Worm (Caenorhabditis elegans) whole organism, mixed stage, embryonic: ENCODE measurements around the gene grl-2.

Source experiments
- drap-1 ChIP-seq: fragments of 200-800 bp; sonication (Bioruptor generic); optimal IDR thresholded peaks from 3 replicates; lab custom pipeline; 2018; ENCODE audit warnings: mild to moderate bottlenecking, missing genetic modification characterization, missing compliant biosample characterization
- elt-1 ChIP-seq: sonication (generic microtip); optimal IDR thresholded peaks from 2 replicates; lab custom pipeline; 2017; ENCODE audit warnings: missing genetic modification characterization, mild to moderate bottlenecking, missing compliant biosample characterization, antibody characterized with exemption, moderate library complexity, borderline replicate concordance; ENCODE audit not compliant: insufficient read depth
- lsy-2 ChIP-seq: fragments of 150-350 bp; optimal IDR thresholded peaks from 2 replicates; lab custom pipeline; 2014; ENCODE audit warnings: missing biosample characterization, missing genetic modification characterization
- mep-1 ChIP-seq: fragments of 150-350 bp; optimal IDR thresholded peaks from 2 replicates; lab custom pipeline; 2017; ENCODE audit warnings: missing biosample characterization, missing genetic modification reagents, missing genetic modification characterization, inconsistent platforms
- nhr-12 ChIP-seq: fragments of 150-350 bp; optimal IDR thresholded peaks from 2 replicates; lab custom pipeline; 2014; ENCODE audit warnings: missing biosample characterization, missing genetic modification characterization
- nhr-237 ChIP-seq: fragments of 150-350 bp; optimal IDR thresholded peaks from 2 replicates; lab custom pipeline; 2014; ENCODE audit warnings: missing biosample characterization, missing genetic modification characterization
- pha-4 ChIP-seq: fragments of 150-350 bp; optimal IDR thresholded peaks from 2 replicates; lab custom pipeline; 2018; ENCODE audit warnings: missing biosample characterization, missing genetic modification reagents, missing genetic modification characterization
- sem-2 ChIP-seq: fragments of 200-800 bp; sonication (Bioruptor generic); optimal IDR thresholded peaks from 2 replicates; lab custom pipeline; 2018; ENCODE audit warnings: mild to moderate bottlenecking, missing genetic modification characterization, missing compliant biosample characterization
- sptf-1 ChIP-seq: sonication (generic microtip); optimal IDR thresholded peaks from 2 replicates; lab custom pipeline; 2017; ENCODE audit warnings: mild to moderate bottlenecking, missing genetic modification characterization, moderate library complexity, missing compliant biosample characterization
- tbx-8 ChIP-seq: fragments of 200-800 bp; sonication (Bioruptor generic); optimal IDR thresholded peaks from 2 replicates; lab custom pipeline; 2018; ENCODE audit warnings: mild to moderate bottlenecking, missing genetic modification characterization, moderate library complexity, missing compliant biosample characterization
- ztf-11 ChIP-seq: fragments of 150-350 bp; optimal IDR thresholded peaks from 2 replicates; lab custom pipeline; 2014; ENCODE audit warnings: missing biosample characterization, missing genetic modification characterization

DNA sequence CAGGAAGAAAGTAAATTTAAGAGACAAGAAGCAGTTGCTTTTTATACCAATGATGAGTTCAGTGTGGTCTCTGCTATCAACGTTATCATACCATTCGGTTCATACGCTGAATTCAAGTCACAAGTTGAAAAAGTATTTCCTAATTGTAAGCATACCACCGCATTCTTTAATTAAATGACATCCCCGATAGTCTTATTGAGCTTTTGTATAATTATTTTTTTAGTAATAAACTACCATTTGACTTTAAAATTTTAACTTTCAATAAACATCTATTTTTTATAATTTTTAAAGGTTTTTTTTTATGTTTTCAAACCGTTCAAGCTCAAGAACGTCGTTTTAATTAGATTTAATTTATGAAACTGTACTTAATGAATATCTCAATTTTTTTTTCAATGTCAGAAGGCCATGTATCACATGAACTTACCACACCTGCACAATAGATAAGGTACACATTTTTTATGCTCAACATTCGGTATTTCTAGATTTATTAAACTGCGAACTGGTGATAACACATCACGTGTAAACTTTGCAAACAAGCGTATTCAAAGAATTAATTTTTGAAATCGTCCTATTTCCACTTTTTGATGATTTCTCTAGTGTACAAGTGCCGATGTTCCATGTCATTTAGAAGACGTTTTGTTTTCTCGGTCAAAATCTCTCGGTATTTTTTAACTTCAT, 2.9 kb upstream of the grl-2 start, which contains the start of gene T16G1.4:
- no peak for TF ChIP-seq lsy-2 (tag; lab: Kevin White, UChicago)
- no peak for TF ChIP-seq mep-1 (tag; lab: Kevin White, UChicago)
- no peak for TF ChIP-seq tbx-8 (GFP tag; lab: Kevin White, UChicago)
- TF ChIP-seq sptf-1 = no peak
- TF ChIP-seq drap-1 = no peak
- TF ChIP-seq ztf-11 (tag; lab: Kevin White, UChicago) = no peak
- TF ChIP-seq pha-4 = no peak
- TF ChIP-seq nhr-237 (tag; lab: Kevin White, UChicago) = no peak
- no peak for TF ChIP-seq sem-2
- TF ChIP-seq elt-1 (tag; lab: Kevin White, UChicago) = no peak
- TF ChIP-seq nhr-12 (tag; lab: Kevin White, UChicago) = no peak
